Worm (Caenorhabditis elegans) whole organism, L1 larva: ENCODE measurements around the gene M153.5.

ENCODE experiments used
- C04F5.9 ChIP-seq: sonication (generic microtip); optimal IDR thresholded peaks from 2 replicates; lab custom pipeline; 2016; ENCODE audit warnings: missing genetic modification characterization, missing compliant biosample characterization
- C34B4.2 ChIP-seq: sonication (generic microtip); optimal IDR thresholded peaks from 2 replicates; lab custom pipeline; 2017; ENCODE audit warnings: mild to moderate bottlenecking, missing genetic modification characterization, missing compliant biosample characterization
- aha-1 ChIP-seq: fragments of 150-350 bp; optimal IDR thresholded peaks from 2 replicates; lab custom pipeline; 2014; ENCODE audit warnings: missing biosample characterization, missing genetic modification characterization
- aly-2 ChIP-seq: fragments of 150-350 bp; optimal IDR thresholded peaks from 2 replicates; lab custom pipeline; 2014; ENCODE audit warnings: missing biosample characterization, missing genetic modification characterization
- ama-1 ChIP-seq: fragments of 150-350 bp; optimal IDR thresholded peaks from 2 replicates; lab custom pipeline; 2014
- ceh-63 ChIP-seq: fragments of 200-800 bp; sonication (Bioruptor generic); optimal IDR thresholded peaks from 2 replicates; lab custom pipeline; 2018; ENCODE audit warnings: mild to moderate bottlenecking, missing genetic modification characterization, missing compliant biosample characterization
- ceh-82 ChIP-seq, 3 experiments: fragments of 150-350 bp in 1 of 3; sonication (generic microtip) in 2 of 3; optimal IDR thresholded peaks; 2 replicates each; lab custom pipeline; 2014 to 2017; ENCODE audit warnings: missing biosample characterization in 3 of 3, missing genetic modification characterization in 3 of 3
- ceh-88 ChIP-seq: fragments of 200-800 bp; sonication (Bioruptor generic); IDR thresholded peaks from 2 replicates; pipeline ENCODE4 v1.3.6; 2022; ENCODE audit warnings: missing genetic modification characterization, missing compliant biosample characterization
- dpl-1 ChIP-seq, 3 experiments: fragments of 150-350 bp in 2 of 3; sonication (generic microtip) in 1 of 3; optimal IDR thresholded peaks; 2 replicates each; lab custom pipeline; 2014 to 2017; ENCODE audit warnings: missing biosample characterization in 3 of 3, missing genetic modification characterization in 3 of 3, missing genetic modification reagents in 3 of 3
- dsc-1 ChIP-seq: sonication (generic microtip); optimal IDR thresholded peaks from 2 replicates; lab custom pipeline; 2016; ENCODE audit warnings: mild to moderate bottlenecking, missing genetic modification characterization, missing compliant biosample characterization
- efl-3 ChIP-seq: fragments of 200-800 bp; sonication (Bioruptor generic); optimal IDR thresholded peaks from 2 replicates; lab custom pipeline; 2018; ENCODE audit warnings: mild to moderate bottlenecking, missing genetic modification characterization, missing compliant biosample characterization
- egl-27 ChIP-seq, 2 experiments: fragments of 150-350 bp in 1 of 2; sonication (generic microtip); optimal IDR thresholded peaks; 3 replicates each; lab custom pipeline; 2017 to 2018; ENCODE audit warnings: missing biosample characterization in 2 of 2, missing genetic modification characterization in 2 of 2, missing genetic modification reagents in 2 of 2
- elt-2 ChIP-seq: sonication (generic microtip); optimal IDR thresholded peaks from 2 replicates; lab custom pipeline; 2016; ENCODE audit warnings: missing genetic modification characterization, mild to moderate bottlenecking, inconsistent platforms, missing compliant biosample characterization, missing genetic modification reagents
- elt-3 ChIP-seq, 6 experiments: fragments of 150-350 bp in 1 of 6; sonication (generic microtip); optimal IDR thresholded peaks; 2 replicates each; lab custom pipeline; 2017 to 2018; ENCODE audit warnings: missing biosample characterization in 6 of 6, missing genetic modification characterization in 6 of 6, inconsistent platforms in 1 of 6
- fkh-10 ChIP-seq: sonication (generic microtip); optimal IDR thresholded peaks from 2 replicates; lab custom pipeline; 2017; ENCODE audit warnings: missing biosample characterization, missing genetic modification reagents, missing genetic modification characterization
- fkh-4 ChIP-seq: sonication (generic microtip); optimal IDR thresholded peaks from 2 replicates; lab custom pipeline; 2016; ENCODE audit warnings: missing compliant biosample characterization, missing genetic modification characterization, borderline replicate concordance
- fkh-8 ChIP-seq: sonication (generic microtip); optimal IDR thresholded peaks from 2 replicates; lab custom pipeline; 2016; ENCODE audit warnings: mild to moderate bottlenecking, missing genetic modification characterization, missing compliant biosample characterization
- fos-1 ChIP-seq: fragments of 150-350 bp; optimal IDR thresholded peaks from 2 replicates; lab custom pipeline; 2014; ENCODE audit warnings: missing biosample characterization, missing genetic modification characterization
- grh-1 ChIP-seq: fragments of 200-800 bp; sonication (Bioruptor generic); IDR thresholded peaks from 2 replicates; pipeline ENCODE4 v1.3.6; 2022; ENCODE audit warnings: missing genetic modification reagents, missing genetic modification characterization, missing compliant biosample characterization
- hlh-17 ChIP-seq: fragments of 200-800 bp; sonication (Bioruptor generic); optimal IDR thresholded peaks from 2 replicates; lab custom pipeline; 2018; ENCODE audit warnings: missing genetic modification characterization, mild to moderate bottlenecking, missing compliant biosample characterization, moderate library complexity, borderline replicate concordance
- hlh-4 ChIP-seq: sonication (generic microtip); optimal IDR thresholded peaks from 2 replicates; lab custom pipeline; 2016; ENCODE audit warnings: mild to moderate bottlenecking, missing genetic modification characterization, missing compliant biosample characterization
- hpl-2 ChIP-seq: fragments of 150-350 bp; optimal IDR thresholded peaks from 2 replicates; lab custom pipeline; 2014; ENCODE audit warnings: missing biosample characterization, missing genetic modification reagents, missing genetic modification characterization
- irx-1 ChIP-seq: sonication (generic microtip); optimal IDR thresholded peaks from 2 replicates; lab custom pipeline; 2016; ENCODE audit warnings: missing genetic modification characterization, missing compliant biosample characterization
- isw-1 ChIP-seq: fragments of 200-800 bp; sonication (Bioruptor generic); IDR thresholded peaks from 2 replicates; pipeline ENCODE4 v1.3.6; 2022; ENCODE audit warnings: missing genetic modification characterization, missing compliant biosample characterization
- jun-1 ChIP-seq: fragments of 150-350 bp; optimal IDR thresholded peaks from 2 replicates; lab custom pipeline; 2014; ENCODE audit warnings: missing biosample characterization, missing genetic modification reagents, missing genetic modification characterization
- lin-14 ChIP-seq: fragments of 200-800 bp; sonication (Bioruptor generic); optimal IDR thresholded peaks from 2 replicates; lab custom pipeline; 2018; ENCODE audit warnings: mild to moderate bottlenecking, missing genetic modification characterization, moderate library complexity, missing compliant biosample characterization
- lin-35 ChIP-seq, 2 experiments: fragments of 150-350 bp; optimal IDR thresholded peaks; 2 replicates each; lab custom pipeline; 2014; ENCODE audit warnings: missing biosample characterization in 2 of 2, missing genetic modification characterization in 2 of 2, missing genetic modification reagents in 2 of 2
- mab-9 ChIP-seq: fragments of 200-800 bp; sonication (Bioruptor generic); IDR thresholded peaks from 2 replicates; pipeline ENCODE4 v1.3.6; 2022; ENCODE audit warnings: missing genetic modification reagents, missing genetic modification characterization, missing compliant biosample characterization
- mdl-1 ChIP-seq, 2 experiments: fragments of 150-350 bp; optimal IDR thresholded peaks; 2 replicates each; lab custom pipeline; 2014 to 2017; ENCODE audit warnings: missing biosample characterization in 2 of 2, missing genetic modification characterization in 2 of 2, inconsistent platforms in 1 of 2
- mef-2 ChIP-seq: fragments of 150-350 bp; optimal IDR thresholded peaks from 2 replicates; lab custom pipeline; 2014; ENCODE audit warnings: missing biosample characterization, missing genetic modification characterization
- nhr-11 ChIP-seq: fragments of 150-350 bp; optimal IDR thresholded peaks from 2 replicates; lab custom pipeline; 2014; ENCODE audit warnings: missing biosample characterization, missing genetic modification characterization
- nhr-12 ChIP-seq: sonication (generic microtip); optimal IDR thresholded peaks from 2 replicates; lab custom pipeline; 2017; ENCODE audit warnings: missing biosample characterization, missing genetic modification characterization
- nhr-19 ChIP-seq: fragments of 200-800 bp; sonication (Bioruptor generic); conservative IDR thresholded peaks from 2 replicates; pipeline ENCODE4 v1.3.6; 2022; ENCODE audit warnings: missing genetic modification characterization, missing compliant biosample characterization
- nhr-20 ChIP-seq: sonication (generic microtip); optimal IDR thresholded peaks from 2 replicates; lab custom pipeline; 2016; ENCODE audit warnings: mild to moderate bottlenecking, missing genetic modification characterization, missing compliant biosample characterization
- nhr-28 ChIP-seq: fragments of 150-350 bp; optimal IDR thresholded peaks from 2 replicates; lab custom pipeline; 2014; ENCODE audit warnings: missing biosample characterization, missing genetic modification characterization
- nhr-47 ChIP-seq: sonication (generic microtip); optimal IDR thresholded peaks from 2 replicates; lab custom pipeline; 2016; ENCODE audit warnings: mild to moderate bottlenecking, missing genetic modification characterization, moderate library complexity, missing compliant biosample characterization
- nhr-85 ChIP-seq: sonication (generic microtip); peaks from one replicate; lab custom pipeline; 2016; ENCODE audit warnings: missing genetic modification characterization, inconsistent platforms, missing compliant biosample characterization
- nhr-90 ChIP-seq: sonication (generic microtip); optimal IDR thresholded peaks from 2 replicates; lab custom pipeline; 2016; ENCODE audit warnings: mild to moderate bottlenecking, missing genetic modification characterization, missing compliant biosample characterization; ENCODE audit not compliant: poor library complexity
- pag-3 ChIP-seq: sonication (generic microtip); optimal IDR thresholded peaks from 2 replicates; lab custom pipeline; 2017; ENCODE audit warnings: missing genetic modification characterization, mild to moderate bottlenecking, missing compliant biosample characterization, antibody characterized with exemption, borderline replicate concordance; ENCODE audit not compliant: insufficient read depth
- pax-3 ChIP-seq: fragments of 200-800 bp; sonication (Bioruptor generic); optimal IDR thresholded peaks from 2 replicates; lab custom pipeline; 2018; ENCODE audit warnings: mild to moderate bottlenecking, missing genetic modification characterization, moderate library complexity, missing compliant biosample characterization
- pqm-1 ChIP-seq: sonication (generic microtip); optimal IDR thresholded peaks from 3 replicates; lab custom pipeline; 2017; ENCODE audit warnings: missing biosample characterization, missing genetic modification characterization
- rnt-1 ChIP-seq: sonication (generic microtip); optimal IDR thresholded peaks from 2 replicates; lab custom pipeline; 2016; ENCODE audit warnings: mild to moderate bottlenecking, missing genetic modification characterization, moderate library complexity, missing compliant biosample characterization
- sox-4 ChIP-seq: sonication (generic microtip); optimal IDR thresholded peaks from 2 replicates; lab custom pipeline; 2016; ENCODE audit warnings: missing genetic modification characterization, missing compliant biosample characterization
- sup-37 ChIP-seq: fragments of 200-800 bp; sonication (Bioruptor generic); optimal IDR thresholded peaks from 2 replicates; lab custom pipeline; 2018; ENCODE audit warnings: mild to moderate bottlenecking, missing genetic modification characterization, missing compliant biosample characterization
- swsn-7 ChIP-seq: sonication (generic microtip); optimal IDR thresholded peaks from 2 replicates; lab custom pipeline; 2016; ENCODE audit warnings: missing genetic modification characterization, missing compliant biosample characterization
- tlp-1 ChIP-seq: fragments of 150-350 bp; optimal IDR thresholded peaks from 2 replicates; lab custom pipeline; 2014; ENCODE audit warnings: missing biosample characterization, missing genetic modification characterization
- unc-30 ChIP-seq: sonication (generic microtip); optimal IDR thresholded peaks from 2 replicates; lab custom pipeline; 2017; ENCODE audit warnings: missing biosample characterization, missing genetic modification characterization
- unc-62 ChIP-seq: fragments of 150-350 bp; optimal IDR thresholded peaks from 2 replicates; lab custom pipeline; 2014; ENCODE audit warnings: missing biosample characterization, missing genetic modification reagents, missing genetic modification characterization
- xbp-1 ChIP-seq: sonication (generic microtip); optimal IDR thresholded peaks from 2 replicates; lab custom pipeline; 2016; ENCODE audit warnings: missing genetic modification characterization, missing compliant biosample characterization
- zag-1 ChIP-seq: fragments of 150-350 bp; optimal IDR thresholded peaks from 2 replicates; lab custom pipeline; 2014; ENCODE audit warnings: missing biosample characterization, missing genetic modification characterization
- ztf-11 ChIP-seq, 2 experiments: sonication (generic microtip); optimal IDR thresholded peaks; 2 replicates each; lab custom pipeline; 2016 to 2017; ENCODE audit warnings: missing genetic modification characterization in 2 of 2, missing biosample characterization in 1 of 2, missing compliant biosample characterization in 1 of 2
- ztf-4 ChIP-seq: fragments of 150-350 bp; optimal IDR thresholded peaks from 2 replicates; lab custom pipeline; 2014; ENCODE audit warnings: missing biosample characterization, missing genetic modification characterization

M153.5 gene

DNA sequence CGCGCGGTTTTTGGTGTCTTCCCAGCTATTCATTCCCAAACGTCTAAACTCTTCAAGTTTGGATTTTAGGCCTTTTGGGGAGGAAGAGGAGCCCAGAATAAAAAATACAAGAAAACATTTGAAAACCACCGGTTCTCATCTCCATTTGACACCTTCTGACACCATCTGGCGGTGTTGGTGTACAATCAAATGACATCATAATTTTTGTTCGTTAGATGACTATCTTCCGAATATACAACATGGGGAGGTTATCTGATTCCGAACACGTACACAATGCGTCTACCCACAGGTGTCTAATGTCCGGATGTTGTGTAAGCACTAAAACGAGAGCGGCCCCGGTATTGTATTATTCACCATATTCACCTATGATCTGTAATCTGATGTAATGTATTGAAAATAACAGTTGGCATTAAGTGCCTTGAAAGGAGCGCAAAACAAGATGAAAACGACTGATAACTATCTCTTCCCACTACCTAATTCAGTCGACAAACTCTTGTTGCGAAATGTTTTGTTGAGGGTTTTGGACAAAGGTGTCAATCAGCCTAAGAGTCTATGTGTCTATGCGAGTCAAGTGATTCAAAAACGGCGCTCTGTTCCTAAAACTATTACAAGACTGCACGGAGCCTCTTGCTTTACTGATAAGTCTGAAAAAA lies 28.8 kb downstream of the M153.5 start:
- TF ChIP-seq pag-3 (tag; lab: Kevin White, UChicago): no peak
- TF ChIP-seq unc-62 (GFP tag; lab: Kevin White, UChicago): no peak
- no peak for TF ChIP-seq sox-4
- no peak for TF ChIP-seq mef-2 (tag; lab: Kevin White, UChicago)
- TF ChIP-seq tlp-1 (tag; lab: Kevin White, UChicago): no peak
- TF ChIP-seq dpl-1 (GFP tag; optimal IDR thresholded peaks at IDR 0.05; lab: Kevin White, UChicago): no peak
- TF ChIP-seq fkh-4: no peak
- TF ChIP-seq lin-35 (GFP tag; optimal IDR thresholded peaks at IDR 0.05; lab: Kevin White, UChicago): peak in 1 of 2 experiments; percentile 1
- TF ChIP-seq pqm-1 (tag; lab: Kevin White, UChicago): no peak
- no peak for TF ChIP-seq C04F5.9 (tag; lab: Kevin White, UChicago)
- TF ChIP-seq hlh-17: no peak
- TF ChIP-seq aly-2 (tag; lab: Kevin White, UChicago): no peak
- TF ChIP-seq lin-14 (GFP tag; lab: Kevin White, UChicago): peak; percentile 56
- no peak for TF ChIP-seq hlh-4 (tag; lab: Kevin White, UChicago)
- no peak for TF ChIP-seq zag-1 (tag; lab: Kevin White, UChicago)
- no peak for TF ChIP-seq ama-1 (lab: Kevin White, UChicago)
- no peak for TF ChIP-seq nhr-28 (tag; lab: Kevin White, UChicago)
- TF ChIP-seq sup-37 (GFP tag; lab: Kevin White, UChicago): no peak
- no peak for TF ChIP-seq nhr-12 (tag; lab: Kevin White, UChicago)
- no peak for TF ChIP-seq ceh-63
- no peak for TF ChIP-seq dsc-1 (tag; lab: Kevin White, UChicago)
- TF ChIP-seq ztf-11 (tag; optimal IDR thresholded peaks at IDR 0.05; lab: Kevin White, UChicago): peak in 1 of 2 experiments; percentile 19
- peak; percentile 18 for TF ChIP-seq rnt-1 (tag; lab: Kevin White, UChicago)
- no peak for TF ChIP-seq aha-1
- no peak for TF ChIP-seq swsn-7 (tag; lab: Kevin White, UChicago)
- TF ChIP-seq C34B4.2 (tag; lab: Kevin White, UChicago): no peak
- no peak for TF ChIP-seq mdl-1 (tag; optimal IDR thresholded peaks at IDR 0.05; lab: Kevin White, UChicago)
- no peak for TF ChIP-seq nhr-47 (tag; lab: Kevin White, UChicago)
- no peak for TF ChIP-seq egl-27 (tag; optimal IDR thresholded peaks at IDR 0.05; lab: Kevin White, UChicago)
- TF ChIP-seq fkh-10 (GFP tag; lab: Kevin White, UChicago): no peak
- no peak for TF ChIP-seq isw-1
- no peak for TF ChIP-seq unc-30 (tag; lab: Kevin White, UChicago)
- TF ChIP-seq nhr-11 (tag; lab: Kevin White, UChicago): no peak
- no peak for TF ChIP-seq fkh-8 (tag; lab: Kevin White, UChicago)
- TF ChIP-seq mab-9 (GFP tag; lab: Robert Waterston, UW): no peak
- TF ChIP-seq fos-1 (tag; lab: Kevin White, UChicago): no peak
- TF ChIP-seq jun-1 (tag; lab: Kevin White, UChicago): no peak
- TF ChIP-seq xbp-1 (tag; lab: Kevin White, UChicago): no peak
- no peak for TF ChIP-seq ceh-88 (GFP tag; lab: Robert Waterston, UW)
- TF ChIP-seq elt-2 (tag; lab: Kevin White, UChicago): peak; percentile 10
- TF ChIP-seq nhr-20 (tag; lab: Kevin White, UChicago): peak; percentile 18
- TF ChIP-seq nhr-19 (GFP tag; lab: Robert Waterston, UW): no peak
- no peak for TF ChIP-seq ceh-82 (tag; optimal IDR thresholded peaks at IDR 0.05; lab: Kevin White, UChicago)
- peak; percentile 25 for TF ChIP-seq nhr-90 (tag; lab: Kevin White, UChicago)
- TF ChIP-seq nhr-85: peak; percentile 85
- TF ChIP-seq efl-3: no peak
- TF ChIP-seq ztf-4 (tag; lab: Kevin White, UChicago): no peak
- TF ChIP-seq irx-1 (tag; lab: Kevin White, UChicago): no peak
- no peak for TF ChIP-seq pax-3
- no peak for TF ChIP-seq hpl-2
- TF ChIP-seq grh-1 (GFP tag; lab: Robert Waterston, UW): no peak
- no peak for TF ChIP-seq elt-3 (tag; optimal IDR thresholded peaks at IDR 0.05; lab: Kevin White, UChicago)
